Fruit fly (Drosophila melanogaster): ENCODE measurements around the gene CG42526.

CG42526 gene

dm6 chr3L:9426656-9427294 is 8.4 kb downstream of the CG42526 start, which contains the start of the genes Atat and Shc (continued):
- TF ChIP-seq luna (GFP tag; optimal IDR thresholded peaks at IDR 0.05) (peak; percentile 99), CG8478 (optimal IDR thresholded peaks at IDR 0.05) (peak; percentile 55), dmrt99B (tag; optimal IDR thresholded peaks at IDR 0.05) (peak; percentile 97), bsh (GFP tag; optimal IDR thresholded peaks at IDR 0.05) (peak; percentile 72 to 98), CG15073 (GFP tag; optimal IDR thresholded peaks at IDR 0.05) (peak; percentile 92), CG7786 (GFP tag; optimal IDR thresholded peaks at IDR 0.05) (peak; percentile 100), Dll (GFP tag; IDR thresholded peaks at IDR 0.05; ENCODE audit: partially characterized antibody) (peak; percentile 93), Hr51 (GFP tag; optimal IDR thresholded peaks at IDR 0.05) (peak; percentile 97 to 100), peb (GFP tag; IDR thresholded peaks at IDR 0.05) (peak; percentile 99), CG4404 (GFP tag; IDR thresholded peaks at IDR 0.05) (peak; percentile 100), ara (GFP tag; IDR thresholded peaks at IDR 0.05) (peak; percentile 99), CG3995 (GFP tag; optimal IDR thresholded peaks at IDR 0.05) (peak; percentile 88), CG2116 (GFP tag; optimal IDR thresholded peaks at IDR 0.05) (peak; percentile 93), Xbp1 (GFP tag; optimal IDR thresholded peaks at IDR 0.05) (peak; percentile 100), CG11456 (GFP tag; IDR thresholded peaks at IDR 0.05) (peak; percentile 100), cwo (GFP tag; optimal IDR thresholded peaks at IDR 0.05) (peak; percentile 96), CG17361 (GFP tag; IDR thresholded peaks at IDR 0.05) (peak; percentile 98), ase (GFP tag; IDR thresholded peaks at IDR 0.05) (peak; percentile 99), row (GFP tag; IDR thresholded peaks at IDR 0.05) (peak; percentile 100), CG5180 (GFP tag; optimal IDR thresholded peaks at IDR 0.05) (peak; percentile 83), insv (GFP tag; optimal IDR thresholded peaks at IDR 0.05) (peak; percentile 16 to 80), odd (GFP tag; optimal IDR thresholded peaks at IDR 0.05) (peak; percentile 88), CG12071 (GFP tag; optimal IDR thresholded peaks at IDR 0.05) (peak; percentile 97), E2f2 (GFP tag; IDR thresholded peaks at IDR 0.05) (peak; percentile 86), CG17568 (GFP tag; optimal IDR thresholded peaks at IDR 0.05) (peak; percentile 95), CG10979 (tag; optimal IDR thresholded peaks at IDR 0.05) (peak; percentile 97), dysf (GFP tag; IDR thresholded peaks at IDR 0.05) (peak; percentile 100), Max (GFP tag; optimal IDR thresholded peaks at IDR 0.05) (peak; percentile 99), h (optimal IDR thresholded peaks at IDR 0.05) (no peak), hbn (GFP tag; IDR thresholded peaks at IDR 0.05; ENCODE audit: partially characterized antibody) (peak; percentile 83), gcm (GFP tag; optimal IDR thresholded peaks at IDR 0.05) (peak; percentile 92), sug (tag; optimal IDR thresholded peaks at IDR 0.05) (peak; percentile 98), CG4424 (GFP tag; optimal IDR thresholded peaks at IDR 0.05) (peak; percentile 99), Hand (GFP tag; optimal IDR thresholded peaks at IDR 0.05) (peak; percentile 93), slbo (GFP tag; IDR thresholded peaks at IDR 0.05) (peak; percentile 100), MESR4 (GFP tag; optimal IDR thresholded peaks at IDR 0.05) (peak; percentile 69), CG9437 (GFP tag; optimal IDR thresholded peaks at IDR 0.05) (peak; percentile 77), CG11085 (GFP tag; IDR thresholded peaks at IDR 0.05) (peak; percentile 100), CG2678 (tag; optimal IDR thresholded peaks at IDR 0.05) (peak; percentile 98), seq (GFP tag; IDR thresholded peaks at IDR 0.05) (peak; percentile 98), croc (GFP tag; conservative IDR thresholded peaks at IDR 0.05) (peak; percentile 99), nau (GFP tag; optimal IDR thresholded peaks at IDR 0.05) (peak; percentile 95), CG4617 (GFP tag; optimal IDR thresholded peaks at IDR 0.05; ENCODE audit: borderline replicate concordance) (peak; percentile 100), CG13775 (GFP tag; optimal IDR thresholded peaks at IDR 0.05) (peak; percentile 99), Asciz (GFP tag; optimal IDR thresholded peaks at IDR 0.05) (peak; percentile 92), CG11247 (GFP tag; IDR thresholded peaks at IDR 0.05) (peak; percentile 100), Ets65A (GFP tag) (peak; percentile 100), jumu (GFP tag; optimal IDR thresholded peaks at IDR 0.05) (peak; percentile 100), CkIIα-i1 (GFP tag; IDR thresholded peaks at IDR 0.05) (peak; percentile 97), HLH3B (GFP tag; IDR thresholded peaks at IDR 0.05) (peak; percentile 100)
